Worm (Caenorhabditis elegans) whole organism, L2 larva: ENCODE results near the gene msp-31.
"Not testable (repeated sequence)": the region's sequence is repeated elsewhere in the genome, so short reads cannot be mapped to it uniquely, and the experiment has no call there.

Source experiments
- C34F6.9 ChIP-seq: fragments of 150-350 bp; optimal IDR thresholded peaks from 2 replicates; lab custom pipeline; 2014; ENCODE audit warnings: missing biosample characterization, missing genetic modification characterization
- F13H6.1 ChIP-seq: sonication (generic microtip); optimal IDR thresholded peaks from 2 replicates; lab custom pipeline; 2016; ENCODE audit warnings: missing genetic modification characterization, missing compliant biosample characterization
- R02D3.7 ChIP-seq: fragments of 150-350 bp; optimal IDR thresholded peaks from 2 replicates; lab custom pipeline; 2014; ENCODE audit warnings: missing biosample characterization, missing genetic modification characterization
- Y55F3AM.14 ChIP-seq: fragments of 200-800 bp; sonication (Bioruptor generic); optimal IDR thresholded peaks from 2 replicates; lab custom pipeline; 2018; ENCODE audit warnings: mild to moderate bottlenecking, missing genetic modification characterization, missing compliant biosample characterization
- ZK546.5 ChIP-seq: sonication (generic microtip); optimal IDR thresholded peaks from 2 replicates; lab custom pipeline; 2017; ENCODE audit warnings: missing biosample characterization, missing genetic modification characterization
- alr-1 ChIP-seq: fragments of 150-350 bp; optimal IDR thresholded peaks from 2 replicates; lab custom pipeline; 2014; ENCODE audit warnings: missing biosample characterization, missing genetic modification characterization
- aly-2 ChIP-seq: fragments of 150-350 bp; optimal IDR thresholded peaks from 2 replicates; lab custom pipeline; 2014; ENCODE audit warnings: missing biosample characterization, missing genetic modification characterization
- ama-1 ChIP-seq: fragments of 150-350 bp; optimal IDR thresholded peaks from 2 replicates; lab custom pipeline; 2018; ENCODE audit warnings: inconsistent platforms
- blmp-1 ChIP-seq: sonication (generic microtip); optimal IDR thresholded peaks from 2 replicates; lab custom pipeline; 2017; ENCODE audit warnings: missing genetic modification characterization, mild to moderate bottlenecking, missing compliant biosample characterization, antibody characterized with exemption, moderate library complexity; ENCODE audit not compliant: insufficient read depth
- ceh-16 ChIP-seq: fragments of 150-350 bp; optimal IDR thresholded peaks from 2 replicates; lab custom pipeline; 2014; ENCODE audit warnings: missing biosample characterization, missing genetic modification characterization
- ceh-82 ChIP-seq: fragments of 150-350 bp; optimal IDR thresholded peaks from 2 replicates; lab custom pipeline; 2014; ENCODE audit warnings: missing biosample characterization, missing genetic modification characterization
- crh-2 ChIP-seq: sonication (generic microtip); optimal IDR thresholded peaks from 2 replicates; lab custom pipeline; 2017; ENCODE audit warnings: missing biosample characterization, missing genetic modification characterization
- dmd-4 ChIP-seq: sonication (generic microtip); optimal IDR thresholded peaks from 2 replicates; lab custom pipeline; 2017; ENCODE audit warnings: missing biosample characterization, missing genetic modification characterization
- egl-27 ChIP-seq: sonication (generic microtip); optimal IDR thresholded peaks from 3 replicates; lab custom pipeline; 2017; ENCODE audit warnings: missing biosample characterization, missing genetic modification reagents, missing genetic modification characterization
- elt-1 ChIP-seq: fragments of 150-350 bp; optimal IDR thresholded peaks from 2 replicates; lab custom pipeline; 2014; ENCODE audit warnings: missing biosample characterization, missing genetic modification characterization
- elt-3 ChIP-seq: sonication (generic microtip); optimal IDR thresholded peaks from 2 replicates; lab custom pipeline; 2017; ENCODE audit warnings: missing biosample characterization, missing genetic modification characterization
- fos-1 ChIP-seq: fragments of 150-350 bp; optimal IDR thresholded peaks from 2 replicates; lab custom pipeline; 2014; ENCODE audit warnings: missing biosample characterization, missing genetic modification characterization
- gmeb-1 ChIP-seq: fragments of 150-350 bp; optimal IDR thresholded peaks from 2 replicates; lab custom pipeline; 2014; ENCODE audit warnings: missing biosample characterization, missing genetic modification characterization
- lin-11 ChIP-seq: fragments of 150-350 bp; sonication (generic microtip); optimal IDR thresholded peaks from 2 replicates; lab custom pipeline; 2014; ENCODE audit warnings: missing biosample characterization, missing genetic modification characterization, inconsistent platforms, mixed read lengths
- lin-13 ChIP-seq: fragments of 150-350 bp; optimal IDR thresholded peaks from 2 replicates; lab custom pipeline; 2014; ENCODE audit warnings: missing biosample characterization, missing genetic modification reagents, missing genetic modification characterization
- lin-39 ChIP-seq: fragments of 150-350 bp; optimal IDR thresholded peaks from 2 replicates; lab custom pipeline; 2014; ENCODE audit warnings: missing biosample characterization, missing genetic modification reagents, missing genetic modification characterization
- lsy-2 ChIP-seq, 2 experiments: fragments of 150-350 bp in 1 of 2; sonication (generic microtip) in 1 of 2; optimal IDR thresholded peaks; 2 replicates each; lab custom pipeline; 2014 to 2017; ENCODE audit warnings: missing biosample characterization in 2 of 2, missing genetic modification characterization in 2 of 2
- mab-5 ChIP-seq: fragments of 150-350 bp; optimal IDR thresholded peaks from 2 replicates; lab custom pipeline; 2014; ENCODE audit warnings: missing biosample characterization, missing genetic modification characterization
- mbf-1 ChIP-seq: sonication (generic microtip); optimal IDR thresholded peaks from 2 replicates; lab custom pipeline; 2017; ENCODE audit warnings: missing biosample characterization, missing genetic modification characterization
- mdl-1 ChIP-seq, 2 experiments: fragments of 150-350 bp in 1 of 2; sonication (generic microtip) in 1 of 2; optimal IDR thresholded peaks; 2 replicates each; lab custom pipeline; 2017; ENCODE audit warnings: missing biosample characterization in 2 of 2, missing genetic modification characterization in 2 of 2
- nhr-10 ChIP-seq: sonication (generic microtip); optimal IDR thresholded peaks from 2 replicates; lab custom pipeline; 2017; ENCODE audit warnings: missing biosample characterization, missing genetic modification characterization
- nhr-11 ChIP-seq: fragments of 150-350 bp; optimal IDR thresholded peaks from 2 replicates; lab custom pipeline; 2014; ENCODE audit warnings: missing biosample characterization, missing genetic modification characterization
- nhr-12 ChIP-seq: fragments of 150-350 bp; optimal IDR thresholded peaks from 2 replicates; lab custom pipeline; 2014; ENCODE audit warnings: missing biosample characterization, missing genetic modification characterization
- nhr-129 ChIP-seq: fragments of 150-350 bp; optimal IDR thresholded peaks from 2 replicates; lab custom pipeline; 2014; ENCODE audit warnings: missing biosample characterization, missing genetic modification characterization
- nhr-21 ChIP-seq: fragments of 150-350 bp; optimal IDR thresholded peaks from 2 replicates; lab custom pipeline; 2014; ENCODE audit warnings: missing biosample characterization, missing genetic modification characterization
- nhr-237 ChIP-seq: fragments of 150-350 bp; optimal IDR thresholded peaks from 2 replicates; lab custom pipeline; 2014; ENCODE audit warnings: missing biosample characterization, missing genetic modification characterization
- nhr-25 ChIP-seq: fragments of 150-350 bp; sonication (generic microtip); optimal IDR thresholded peaks from 3 replicates; lab custom pipeline; 2014; ENCODE audit warnings: missing biosample characterization, missing genetic modification characterization
- nhr-6 ChIP-seq: fragments of 150-350 bp; optimal IDR thresholded peaks from 2 replicates; lab custom pipeline; 2014; ENCODE audit warnings: missing biosample characterization, missing genetic modification characterization
- nhr-77 ChIP-seq: fragments of 150-350 bp; optimal IDR thresholded peaks from 2 replicates; lab custom pipeline; 2014; ENCODE audit warnings: missing biosample characterization, missing genetic modification characterization
- peb-1 ChIP-seq: fragments of 150-350 bp; optimal IDR thresholded peaks from 2 replicates; lab custom pipeline; 2014; ENCODE audit warnings: missing biosample characterization, missing genetic modification characterization
- sem-4 ChIP-seq: fragments of 150-350 bp; optimal IDR thresholded peaks from 2 replicates; lab custom pipeline; 2014; ENCODE audit warnings: missing biosample characterization, missing genetic modification reagents, missing genetic modification characterization
- skn-1 ChIP-seq: sonication (generic microtip); optimal IDR thresholded peaks from 2 replicates; lab custom pipeline; 2017; ENCODE audit warnings: missing biosample characterization, missing genetic modification characterization
- sma-9 ChIP-seq, 2 experiments: fragments of 150-350 bp in 1 of 2; sonication (generic microtip) in 1 of 2; optimal IDR thresholded peaks; 2 replicates each; lab custom pipeline; 2014 to 2016; ENCODE audit warnings: missing genetic modification characterization in 2 of 2, mild to moderate bottlenecking in 1 of 2, missing biosample characterization in 1 of 2, missing compliant biosample characterization in 1 of 2, missing genetic modification reagents in 1 of 2, moderate library complexity in 1 of 2
- snpc-4 ChIP-seq: fragments of 150-350 bp; optimal IDR thresholded peaks from 2 replicates; lab custom pipeline; 2014; ENCODE audit warnings: missing biosample characterization, missing genetic modification characterization
- unc-39 ChIP-seq: fragments of 150-350 bp; optimal IDR thresholded peaks from 2 replicates; lab custom pipeline; 2014; ENCODE audit warnings: missing biosample characterization, missing genetic modification characterization
- unc-55 ChIP-seq: fragments of 150-350 bp; sonication (generic microtip); optimal IDR thresholded peaks from 3 replicates; lab custom pipeline; 2014; ENCODE audit warnings: missing biosample characterization, missing genetic modification reagents, missing genetic modification characterization
- unc-62 ChIP-seq: fragments of 150-350 bp; optimal IDR thresholded peaks from 2 replicates; lab custom pipeline; 2014; ENCODE audit warnings: missing biosample characterization, missing genetic modification reagents, missing genetic modification characterization
- zag-1 ChIP-seq: fragments of 150-350 bp; optimal IDR thresholded peaks from 2 replicates; lab custom pipeline; 2014; ENCODE audit warnings: missing biosample characterization, missing genetic modification characterization
- ztf-1 ChIP-seq: fragments of 200-800 bp; sonication (Bioruptor generic); conservative IDR thresholded peaks from 2 replicates; pipeline ENCODE4 v1.3.6; 2022; ENCODE audit warnings: missing genetic modification characterization, missing compliant biosample characterization
- ztf-11 ChIP-seq: sonication (generic microtip); optimal IDR thresholded peaks from 2 replicates; lab custom pipeline; 2017; ENCODE audit warnings: missing biosample characterization, missing genetic modification characterization
- ztf-4 ChIP-seq: fragments of 150-350 bp; optimal IDR thresholded peaks from 2 replicates; lab custom pipeline; 2014; ENCODE audit warnings: missing biosample characterization, missing genetic modification characterization

The msp-31 gene

ce11 chrII:4898529-4898928 is 17.8 kb downstream of the msp-31 start, which contains the start of gene msp-32:
TSS of gene msp-32 (plus strand) at chrII:4898829.
- TF ChIP-seq unc-55 (GFP tag; lab: Kevin White, UChicago); skn-1; elt-1: not testable (repeated sequence)
- TF ChIP-seq, all 48 proteins: peak for 0; not testable (repeated sequence) for 48

- no peak for TF ChIP-seq ztf-11
- no peak for TF ChIP-seq elt-3 (tag; lab: Kevin White, UChicago)
- no peak for TF ChIP-seq ceh-82 (tag; lab: Kevin White, UChicago)
- no peak for TF ChIP-seq aly-2 (tag; lab: Kevin White, UChicago)
- no peak for TF ChIP-seq ama-1 (lab: Kevin White, UChicago)
- no peak for TF ChIP-seq unc-55 (GFP tag; lab: Kevin White, UChicago)
- TF ChIP-seq nhr-237 (tag; lab: Kevin White, UChicago): no peak
- no peak for TF ChIP-seq snpc-4 (tag; lab: Kevin White, UChicago)
- TF ChIP-seq Y55F3AM.14 (GFP tag; lab: Kevin White, UChicago): no peak
- TF ChIP-seq sma-9 (GFP tag; optimal IDR thresholded peaks at IDR 0.05; lab: Kevin White, UChicago): no peak
- no peak for TF ChIP-seq sma-9 (tag; optimal IDR thresholded peaks at IDR 0.05; lab: Kevin White, UChicago)
- no peak for TF ChIP-seq nhr-11
- no peak for TF ChIP-seq gmeb-1 (tag; lab: Kevin White, UChicago)
- no peak for TF ChIP-seq peb-1 (tag; lab: Kevin White, UChicago)
- no peak for TF ChIP-seq lin-13
- no peak for TF ChIP-seq mdl-1 (tag; optimal IDR thresholded peaks at IDR 0.05; lab: Kevin White, UChicago)
These were observed 23.8 kb downstream of the msp-31 start, which contains the start of gene msp-33 for ce11 chrII:4892594-4892993. TSS of gene msp-33 (minus strand) at chrII:4892694.

DNA sequence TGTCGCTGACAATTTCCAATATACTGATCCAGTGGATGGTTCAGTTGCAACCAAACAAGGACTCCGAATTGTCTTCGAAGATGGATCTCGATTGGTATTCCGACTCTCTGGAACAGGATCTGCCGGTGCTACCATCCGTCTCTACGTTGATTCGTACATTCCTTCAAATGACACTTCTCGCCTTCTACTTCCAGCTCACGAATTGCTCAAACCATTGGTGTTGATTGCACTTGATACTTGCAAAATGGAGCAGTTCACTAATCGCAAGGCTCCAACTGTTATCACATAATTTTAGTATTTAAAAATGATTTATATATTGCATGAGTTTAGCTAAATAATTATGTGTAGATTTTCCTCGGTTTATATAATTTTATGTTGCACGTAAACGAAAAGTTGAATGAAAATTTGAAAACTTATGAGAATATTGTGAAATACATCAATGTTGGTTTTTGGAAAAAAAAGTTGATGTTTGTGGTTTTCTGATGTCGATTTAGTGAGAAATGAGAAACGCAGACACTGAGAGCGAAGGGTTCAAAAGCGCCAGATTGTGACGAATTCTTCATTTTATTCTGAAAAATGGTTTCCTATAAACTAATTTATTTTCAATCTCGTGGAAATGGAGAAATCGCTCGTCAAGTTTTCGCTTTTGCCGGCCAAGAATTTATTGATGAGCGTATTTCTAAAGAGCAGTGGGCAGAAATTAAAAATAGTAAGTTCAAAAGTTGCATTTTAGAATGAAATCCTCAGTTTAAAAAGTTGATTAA is 25.2 kb downstream of the msp-31 start, which contains the start of gene gst-9:
Gene gst-9, plus strand, starts transcription at position 574 of the 764 bp plus-strand sequence.
- no peak for TF ChIP-seq dmd-4 (tag; lab: Kevin White, UChicago)
- no peak for TF ChIP-seq nhr-77 (tag; lab: Kevin White, UChicago)
- no peak for TF ChIP-seq nhr-10 (tag; lab: Kevin White, UChicago)
- TF ChIP-seq ZK546.5 (tag; lab: Kevin White, UChicago): no peak
- no peak for TF ChIP-seq zag-1 (tag; lab: Kevin White, UChicago)
- TF ChIP-seq unc-55 (GFP tag; lab: Kevin White, UChicago): peak; percentile 43
- no peak for TF ChIP-seq unc-39 (tag; lab: Kevin White, UChicago)
- peak; percentile 81 for TF ChIP-seq ama-1 (lab: Kevin White, UChicago)
- TF ChIP-seq fos-1 (tag; lab: Kevin White, UChicago): no peak
- TF ChIP-seq ztf-11: no peak
- no peak for TF ChIP-seq nhr-237 (tag; lab: Kevin White, UChicago)
- no peak for TF ChIP-seq skn-1
- no peak for TF ChIP-seq lin-11 (tag; lab: Kevin White, UChicago)
- TF ChIP-seq sem-4 (tag; lab: Kevin White, UChicago): no peak
- no peak for TF ChIP-seq R02D3.7 (tag; lab: Kevin White, UChicago)
- peak; percentile 33 for TF ChIP-seq sma-9 (GFP tag; optimal IDR thresholded peaks at IDR 0.05; lab: Kevin White, UChicago)
- TF ChIP-seq sma-9 (tag; optimal IDR thresholded peaks at IDR 0.05; lab: Kevin White, UChicago): no peak
- TF ChIP-seq aly-2 (tag; lab: Kevin White, UChicago): no peak
- TF ChIP-seq lin-39 (tag; lab: Kevin White, UChicago): no peak
- TF ChIP-seq C34F6.9: no peak
- TF ChIP-seq gmeb-1 (tag; lab: Kevin White, UChicago): no peak
- no peak for TF ChIP-seq Y55F3AM.14 (GFP tag; lab: Kevin White, UChicago)
- TF ChIP-seq peb-1 (tag; lab: Kevin White, UChicago): no peak
- no peak for TF ChIP-seq mdl-1 (tag; optimal IDR thresholded peaks at IDR 0.05; lab: Kevin White, UChicago)
- no peak for TF ChIP-seq lin-13
- TF ChIP-seq egl-27: no peak
- no peak for TF ChIP-seq mab-5
- no peak for TF ChIP-seq nhr-12
- TF ChIP-seq alr-1 (tag; lab: Kevin White, UChicago): no peak
- no peak for TF ChIP-seq nhr-25 (tag; lab: Kevin White, UChicago)
- TF ChIP-seq snpc-4 (tag; lab: Kevin White, UChicago): no peak
- peak; percentile 33 for TF ChIP-seq nhr-129 (tag; lab: Kevin White, UChicago)
- TF ChIP-seq ztf-1: no peak
- TF ChIP-seq nhr-21 (tag; lab: Kevin White, UChicago): no peak
- peak; percentile 66 for TF ChIP-seq ztf-4 (tag; lab: Kevin White, UChicago)
- TF ChIP-seq nhr-6: peak; percentile 8
- TF ChIP-seq elt-3 (tag; lab: Kevin White, UChicago): no peak
- peak in 1 of 2 experiments; percentile 51 for TF ChIP-seq lsy-2 (tag; optimal IDR thresholded peaks at IDR 0.05; lab: Kevin White, UChicago)
- TF ChIP-seq ceh-82 (tag; lab: Kevin White, UChicago): no peak
- TF ChIP-seq ceh-16 (tag; lab: Kevin White, UChicago): no peak
- no peak for TF ChIP-seq unc-62 (GFP tag; lab: Kevin White, UChicago)
- peak; percentile 61 for TF ChIP-seq crh-2
- TF ChIP-seq blmp-1 (tag; lab: Kevin White, UChicago): no peak
- no peak for TF ChIP-seq nhr-11
- TF ChIP-seq mbf-1 (tag; lab: Kevin White, UChicago): no peak
- peak; percentile 25 for TF ChIP-seq F13H6.1 (tag; lab: Kevin White, UChicago)
